Worm (Caenorhabditis elegans) whole organism, young adult: ENCODE data around the gene F20D6.9.

Experiments
- B0035.1 ChIP-seq: sonication (generic microtip); optimal IDR thresholded peaks from 2 replicates; lab custom pipeline; 2016; ENCODE audit warnings: missing genetic modification characterization, mild to moderate bottlenecking, missing compliant biosample characterization, missing genotype, missing genetic modification reagents
- B0261.1 ChIP-seq: sonication (generic microtip); optimal IDR thresholded peaks from 2 replicates; lab custom pipeline; 2016; ENCODE audit warnings: mild to moderate bottlenecking, missing genetic modification characterization, moderate library complexity, missing compliant biosample characterization
- C06A6.2 ChIP-seq: fragments of 200-800 bp; sonication (Bioruptor generic); conservative IDR thresholded peaks from 2 replicates; pipeline ENCODE4 v1.3.6; 2022; ENCODE audit warnings: missing genetic modification characterization, missing compliant biosample characterization
- C17E4.6 ChIP-seq: fragments of 200-800 bp; sonication (Bioruptor generic); IDR thresholded peaks from 2 replicates; pipeline ENCODE4 v1.3.6; 2022; ENCODE audit warnings: missing genetic modification reagents, missing genetic modification characterization, missing compliant biosample characterization
- F22D6.2 ChIP-seq: sonication (generic microtip); optimal IDR thresholded peaks from 2 replicates; lab custom pipeline; 2016; ENCODE audit warnings: mild to moderate bottlenecking, missing genetic modification characterization, missing compliant biosample characterization
- F39B2.1 ChIP-seq: fragments of 200-800 bp; sonication (Bioruptor generic); IDR thresholded peaks from 2 replicates; pipeline ENCODE4 v1.3.6; 2022; ENCODE audit warnings: missing genetic modification reagents, missing genetic modification characterization, missing compliant biosample characterization
- F57C9.4 ChIP-seq: sonication (generic microtip); optimal IDR thresholded peaks from 2 replicates; lab custom pipeline; 2017; ENCODE audit warnings: mild to moderate bottlenecking, missing genetic modification characterization, missing compliant biosample characterization
- athp-1 ChIP-seq: sonication (generic microtip); optimal IDR thresholded peaks from 2 replicates; lab custom pipeline; 2017; ENCODE audit warnings: mild to moderate bottlenecking, missing genetic modification characterization, missing compliant biosample characterization
- ceh-100 ChIP-seq: fragments of 200-800 bp; sonication (Bioruptor generic); IDR thresholded peaks from 2 replicates; pipeline ENCODE4 v1.3.6; 2022; ENCODE audit warnings: missing genetic modification reagents, missing genetic modification characterization, missing compliant biosample characterization
- die-1 ChIP-seq: sonication (generic microtip); optimal IDR thresholded peaks from 2 replicates; lab custom pipeline; 2016; ENCODE audit warnings: missing genotype, mild to moderate bottlenecking, missing genetic modification characterization, missing compliant biosample characterization
- dpl-1 ChIP-seq: fragments of 150-350 bp; optimal IDR thresholded peaks from 2 replicates; lab custom pipeline; 2014; ENCODE audit warnings: missing biosample characterization, missing genetic modification reagents, missing genetic modification characterization
- egrh-3 ChIP-seq: fragments of 200-800 bp; sonication (Bioruptor generic); IDR thresholded peaks from 2 replicates; pipeline ENCODE4 v1.3.6; 2022; ENCODE audit warnings: missing genetic modification reagents, missing genetic modification characterization, missing compliant biosample characterization
- hlh-12 ChIP-seq: sonication (generic microtip); optimal IDR thresholded peaks from 2 replicates; lab custom pipeline; 2016; ENCODE audit warnings: missing genetic modification characterization, missing compliant biosample characterization
- hmg-1.2 ChIP-seq: fragments of 200-800 bp; sonication (Bioruptor generic); IDR thresholded peaks from 2 replicates; pipeline ENCODE4 v1.3.6; 2022; ENCODE audit warnings: missing genetic modification reagents, missing genetic modification characterization, missing compliant biosample characterization
- hmg-20 ChIP-seq: fragments of 200-800 bp; sonication (Bioruptor generic); IDR thresholded peaks from 2 replicates; pipeline ENCODE4 v1.3.6; 2022; ENCODE audit warnings: missing genetic modification reagents, missing genetic modification characterization, missing compliant biosample characterization
- lag-1 ChIP-seq: fragments of 200-800 bp; sonication (Bioruptor generic); IDR thresholded peaks from 2 replicates; pipeline ENCODE4 v1.3.6; 2022; ENCODE audit warnings: missing genetic modification reagents, missing genetic modification characterization, missing compliant biosample characterization
- let-526 ChIP-seq: fragments of 200-800 bp; sonication (Bioruptor generic); IDR thresholded peaks from 2 replicates; pipeline ENCODE4 v1.3.6; 2022; ENCODE audit warnings: missing genetic modification reagents, missing genetic modification characterization, missing compliant biosample characterization
- madf-8 ChIP-seq: fragments of 200-800 bp; sonication (Bioruptor generic); conservative IDR thresholded peaks from 2 replicates; pipeline ENCODE4 v1.3.6; 2022; ENCODE audit warnings: missing genetic modification reagents, missing genetic modification characterization, missing compliant biosample characterization
- mes-4 ChIP-seq: sonication (generic microtip); optimal IDR thresholded peaks from 2 replicates; lab custom pipeline; 2016; ENCODE audit warnings: missing genotype, missing genetic modification characterization, missing compliant biosample characterization
- nfyb-1 ChIP-seq: fragments of 200-800 bp; sonication (Bioruptor generic); IDR thresholded peaks from 2 replicates; pipeline ENCODE4 v1.3.6; 2022; ENCODE audit warnings: missing genetic modification reagents, missing genetic modification characterization, missing compliant biosample characterization
- nhr-80 ChIP-seq: sonication (generic microtip); optimal IDR thresholded peaks from 2 replicates; lab custom pipeline; 2016; ENCODE audit warnings: missing genetic modification characterization, missing compliant biosample characterization
- rcor-1 ChIP-seq: fragments of 200-800 bp; sonication (Bioruptor generic); IDR thresholded peaks from 2 replicates; pipeline ENCODE4 v1.3.6; 2022; ENCODE audit warnings: missing genetic modification reagents, missing genetic modification characterization, missing compliant biosample characterization
- snpc-1.3 ChIP-seq: sonication (generic microtip); optimal IDR thresholded peaks from 2 replicates; lab custom pipeline; 2017; ENCODE audit warnings: missing genetic modification characterization, mild to moderate bottlenecking, missing compliant biosample characterization, antibody characterized with exemption, moderate library complexity, missing genotype, missing genetic modification reagents; ENCODE audit not compliant: insufficient read depth
- somi-1 ChIP-seq: fragments of 200-800 bp; sonication (Bioruptor generic); optimal IDR thresholded peaks from 2 replicates; lab custom pipeline; 2018; ENCODE audit warnings: mild to moderate bottlenecking, missing genetic modification characterization, missing compliant biosample characterization
- tbp1 ChIP-seq: fragments of 200-800 bp; sonication (Bioruptor generic); optimal IDR thresholded peaks from 2 replicates; lab custom pipeline; 2018; ENCODE audit warnings: mild to moderate bottlenecking, missing genetic modification characterization, missing compliant biosample characterization
- tbx-9 ChIP-seq: sonication (generic microtip); optimal IDR thresholded peaks from 2 replicates; lab custom pipeline; 2016; ENCODE audit warnings: borderline replicate concordance, missing genetic modification characterization, inconsistent platforms, missing compliant biosample characterization
- tlf-1 ChIP-seq: fragments of 200-800 bp; sonication (Bioruptor generic); optimal IDR thresholded peaks from 2 replicates; lab custom pipeline; 2018; ENCODE audit warnings: mild to moderate bottlenecking, missing genetic modification characterization, missing compliant biosample characterization
- xnd-1 ChIP-seq: sonication (generic microtip); optimal IDR thresholded peaks from 2 replicates; lab custom pipeline; 2016; ENCODE audit warnings: missing genotype, missing genetic modification reagents, missing genetic modification characterization, missing compliant biosample characterization
- ztf-22 ChIP-seq: fragments of 200-800 bp; sonication (Bioruptor generic); optimal IDR thresholded peaks from 2 replicates; lab custom pipeline; 2018; ENCODE audit warnings: mild to moderate bottlenecking, missing genetic modification characterization, moderate library complexity, missing compliant biosample characterization

Gene F20D6.9

ce11 chrV:8196993-8197392 lies 19.7 kb upstream of the F20D6.9 start:
- no peak for TF ChIP-seq ztf-22 (GFP tag; lab: Kevin White, UChicago)
- no peak for TF ChIP-seq rcor-1 (GFP tag; lab: Robert Waterston, UW)
- TF ChIP-seq, all 124 proteins: peak for 0

- TF ChIP-seq B0035.1 (tag; lab: Kevin White, UChicago): no peak
Measured at ce11 chrV:8195889-8196418, 18.7 kb upstream of the F20D6.9 start, which contains the start of gene F20D6.10. Gene F20D6.10 (minus strand): TSS chrV:8195939.

- TF ChIP-seq xnd-1 (no peak), somi-1 (GFP tag; lab: Kevin White, UChicago) (no peak), hlh-12 (tag; lab: Kevin White, UChicago) (no peak), lag-1 (GFP tag; lab: Robert Waterston, UW) (no peak), nfyb-1 (GFP tag; lab: Robert Waterston, UW) (no peak), hmg-1.2 (GFP tag; lab: Robert Waterston, UW) (no peak), B0261.1 (no peak)
- TF ChIP-seq, all 124 proteins: peak for 0
Measured at ce11 chrV:8190430-8190829, 13.2 kb upstream of the F20D6.9 start, which contains the start of gene F20D6.1. Gene F20D6.1 (plus strand): TSS chrV:8190730.

- TF ChIP-seq egrh-3 (GFP tag; lab: Robert Waterston, UW) (no peak), rcor-1 (GFP tag; lab: Robert Waterston, UW) (no peak), die-1 (tag; lab: Kevin White, UChicago) (no peak), F39B2.1 (GFP tag; lab: Robert Waterston, UW) (no peak), nfyb-1 (GFP tag; lab: Robert Waterston, UW) (no peak), C17E4.6 (GFP tag; lab: Robert Waterston, UW) (no peak), hmg-20 (no peak), B0261.1 (no peak), C06A6.2 (GFP tag; lab: Robert Waterston, UW) (no peak), mes-4 (tag; lab: Kevin White, UChicago) (no peak), athp-1 (tag; lab: Kevin White, UChicago) (no peak), hlh-12 (tag; lab: Kevin White, UChicago) (no peak), xnd-1 (no peak), madf-8 (GFP tag; lab: Robert Waterston, UW) (no peak), tbp1 (GFP tag; lab: Kevin White, UChicago) (no peak), let-526 (GFP tag; lab: Robert Waterston, UW) (no peak), F22D6.2 (tag; lab: Kevin White, UChicago) (no peak), F57C9.4 (no peak), tbx-9 (tag; lab: Kevin White, UChicago) (no peak), tlf-1 (GFP tag; lab: Kevin White, UChicago) (no peak)
Measured at ce11 chrV:8190016-8190415, 12.8 kb upstream of the F20D6.9 start, which contains the start of gene F20D6.12. Gene F20D6.12 (minus strand): TSS chrV:8190116.

- no peak for TF ChIP-seq dpl-1
- TF ChIP-seq nhr-80 (tag; lab: Kevin White, UChicago): no peak
Measured at ce11 chrV:8188421-8188820, 11.2 kb upstream of the F20D6.9 start, which contains the start of gene F20D6.15. Gene F20D6.15 (minus strand): TSS chrV:8188467.

ce11 chrV:8185737-8186136 lies 8.5 kb upstream of the F20D6.9 start, which contains the start of gene F20D6.2:
Gene F20D6.2 (plus strand): TSS chrV:8186037.
- TF ChIP-seq rcor-1 (GFP tag; lab: Robert Waterston, UW) (no peak), snpc-1.3 (tag; lab: Kevin White, UChicago) (no peak), ceh-100 (no peak), tlf-1 (GFP tag; lab: Kevin White, UChicago) (no peak)
